Worm (Caenorhabditis elegans) whole organism, L3 larva: ENCODE measurements around the gene aakg-5.

Experiments
- ZK546.5 ChIP-seq: sonication (generic microtip); optimal IDR thresholded peaks from 2 replicates; lab custom pipeline; 2017; ENCODE audit warnings: missing biosample characterization, missing genetic modification characterization
- ceh-16 ChIP-seq: sonication (generic microtip); optimal IDR thresholded peaks from 2 replicates; lab custom pipeline; 2017; ENCODE audit warnings: missing biosample characterization, missing genetic modification characterization
- ceh-28 ChIP-seq: fragments of 150-350 bp; optimal IDR thresholded peaks from 2 replicates; lab custom pipeline; 2014; ENCODE audit warnings: missing biosample characterization, missing genetic modification reagents, missing genetic modification characterization
- ceh-82 ChIP-seq: fragments of 150-350 bp; optimal IDR thresholded peaks from 2 replicates; lab custom pipeline; 2014; ENCODE audit warnings: missing biosample characterization, missing genetic modification characterization
- daf-12 ChIP-seq: fragments of 150-350 bp; optimal IDR thresholded peaks from 2 replicates; lab custom pipeline; 2014; ENCODE audit warnings: missing biosample characterization, missing genetic modification reagents, missing genetic modification characterization
- elt-1 ChIP-seq: fragments of 150-350 bp; optimal IDR thresholded peaks from 2 replicates; lab custom pipeline; 2014; ENCODE audit warnings: missing biosample characterization, missing genetic modification characterization
- eor-1 ChIP-seq, 2 experiments: fragments of 150-350 bp; optimal IDR thresholded peaks; 2 replicates each; lab custom pipeline; 2014 to 2018; ENCODE audit warnings: missing biosample characterization in 2 of 2, missing genetic modification characterization in 2 of 2
- fkh-2 ChIP-seq: fragments of 150-350 bp; optimal IDR thresholded peaks from 2 replicates; lab custom pipeline; 2014; ENCODE audit warnings: missing biosample characterization, missing genetic modification reagents, missing genetic modification characterization
- lsy-12 ChIP-seq: sonication (generic microtip); optimal IDR thresholded peaks from 2 replicates; lab custom pipeline; 2016; ENCODE audit warnings: mild to moderate bottlenecking, missing genetic modification characterization, missing compliant biosample characterization
- nfya-1 ChIP-seq: sonication (generic microtip); optimal IDR thresholded peaks from 2 replicates; lab custom pipeline; 2017; ENCODE audit warnings: missing genetic modification characterization, mild to moderate bottlenecking, missing compliant biosample characterization, antibody characterized with exemption, moderate library complexity; ENCODE audit not compliant: insufficient read depth
- nhr-237 ChIP-seq: fragments of 150-350 bp; optimal IDR thresholded peaks from 2 replicates; lab custom pipeline; 2014; ENCODE audit warnings: missing biosample characterization, missing genetic modification characterization
- nhr-25 ChIP-seq: sonication (generic microtip); optimal IDR thresholded peaks from 2 replicates; lab custom pipeline; 2017; ENCODE audit warnings: missing biosample characterization, missing genetic modification characterization
- nhr-43 ChIP-seq: sonication (generic microtip); optimal IDR thresholded peaks from 2 replicates; lab custom pipeline; 2016; ENCODE audit warnings: mild to moderate bottlenecking, missing genetic modification characterization, missing compliant biosample characterization; ENCODE audit not compliant: poor library complexity, severe bottlenecking
- nhr-67 ChIP-seq: fragments of 150-350 bp; optimal IDR thresholded peaks from 2 replicates; lab custom pipeline; 2014; ENCODE audit warnings: missing biosample characterization, missing genetic modification characterization
- nhr-77 ChIP-seq: fragments of 150-350 bp; optimal IDR thresholded peaks from 2 replicates; lab custom pipeline; 2014; ENCODE audit warnings: missing biosample characterization, missing genetic modification characterization
- pqm-1 ChIP-seq: fragments of 150-350 bp; optimal IDR thresholded peaks from 2 replicates; lab custom pipeline; 2017; ENCODE audit warnings: missing biosample characterization, missing genetic modification characterization, inconsistent platforms
- skn-1 ChIP-seq: fragments of 150-350 bp; optimal IDR thresholded peaks from 2 replicates; lab custom pipeline; 2014; ENCODE audit warnings: missing biosample characterization, missing genetic modification characterization
- tbx-2 ChIP-seq: sonication (generic microtip); optimal IDR thresholded peaks from 2 replicates; lab custom pipeline; 2016; ENCODE audit warnings: mild to moderate bottlenecking, missing genetic modification characterization, missing compliant biosample characterization
- unc-39 ChIP-seq: sonication (generic microtip); optimal IDR thresholded peaks from 4 replicates; lab custom pipeline; 2017; ENCODE audit warnings: missing biosample characterization, missing genetic modification characterization
- zag-1 ChIP-seq: fragments of 150-350 bp; optimal IDR thresholded peaks from 2 replicates; lab custom pipeline; 2014; ENCODE audit warnings: missing biosample characterization, missing genetic modification characterization
- ztf-4 ChIP-seq: fragments of 150-350 bp; optimal IDR thresholded peaks from 2 replicates; lab custom pipeline; 2014; ENCODE audit warnings: missing biosample characterization, missing genetic modification characterization

Gene aakg-5

ce11 chrII:9928470-9928869, 46.5 kb downstream of the aakg-5 start:
- no peak for TF ChIP-seq fkh-2 (tag; lab: Kevin White, UChicago)
- no peak for TF ChIP-seq ZK546.5 (tag; lab: Kevin White, UChicago)
- no peak for TF ChIP-seq unc-39 (tag; lab: Kevin White, UChicago)
- no peak for TF ChIP-seq lsy-12 (tag; lab: Kevin White, UChicago)
- no peak for TF ChIP-seq ceh-82
- no peak for TF ChIP-seq zag-1 (tag; lab: Kevin White, UChicago)
- TF ChIP-seq pqm-1: no peak
- TF ChIP-seq ztf-4 (tag; lab: Kevin White, UChicago): no peak
- TF ChIP-seq skn-1 (tag; lab: Kevin White, UChicago): no peak
- TF ChIP-seq nhr-77 (tag; lab: Kevin White, UChicago): no peak
- TF ChIP-seq nhr-43 (tag; lab: Kevin White, UChicago): no peak
- TF ChIP-seq tbx-2 (tag; lab: Kevin White, UChicago): no peak
- TF ChIP-seq daf-12: no peak
- TF ChIP-seq elt-1 (tag; lab: Kevin White, UChicago): no peak
- TF ChIP-seq eor-1 (tag; optimal IDR thresholded peaks at IDR 0.05; lab: Kevin White, UChicago): no peak
- no peak for TF ChIP-seq ceh-28 (tag; lab: Kevin White, UChicago)
- no peak for TF ChIP-seq nhr-237 (tag; lab: Kevin White, UChicago)
- TF ChIP-seq ceh-16: no peak
- TF ChIP-seq nhr-67 (tag; lab: Kevin White, UChicago): no peak
- no peak for TF ChIP-seq nhr-25 (tag; lab: Kevin White, UChicago)

- no peak for TF ChIP-seq ceh-82
- peak; percentile 35 for TF ChIP-seq nfya-1
These were observed 53.2 kb downstream of the aakg-5 start, which contains the start of gene C05C10.2 for ce11 chrII:9921622-9922269. C05C10.2 (plus strand) TSS chrII:9922219.
